Fruit fly (Drosophila melanogaster): ENCODE data around the gene CG13248.

DNA sequence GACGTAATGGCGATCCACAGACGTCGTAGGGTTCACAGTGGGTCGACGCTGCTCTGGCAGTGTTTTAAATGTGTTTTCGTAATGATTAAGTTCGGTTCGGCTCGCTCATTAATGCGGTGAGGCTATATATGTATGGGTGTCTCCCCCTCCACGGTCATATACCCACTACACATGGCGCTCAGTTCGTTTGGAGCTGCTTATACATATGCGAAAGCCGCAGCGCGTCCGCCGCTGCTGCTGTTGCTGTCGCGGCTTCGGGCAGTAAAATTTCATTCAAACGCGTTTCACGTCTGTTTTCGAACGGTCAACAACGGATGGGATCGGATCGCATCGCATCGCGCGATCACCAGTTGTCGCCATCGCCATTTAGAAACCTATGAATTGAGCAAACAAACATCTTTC is 24.4 kb downstream of the CG13248 start:
- TF ChIP-seq psq (GFP tag; optimal IDR thresholded peaks at IDR 0.05) (no peak), h (GFP tag; optimal IDR thresholded peaks at IDR 0.05) (no peak), Hr78 (GFP tag; optimal IDR thresholded peaks at IDR 0.05) (no peak), Sp1 (GFP tag; optimal IDR thresholded peaks at IDR 0.05) (peak; percentile 6), usp (GFP tag; optimal IDR thresholded peaks at IDR 0.05) (no peak), Abd-B (GFP tag; optimal IDR thresholded peaks at IDR 0.05) (no peak), jim (GFP tag; optimal IDR thresholded peaks at IDR 0.05) (no peak), HLH106 (tag; optimal IDR thresholded peaks at IDR 0.05) (no peak)
